Fruit fly (Drosophila melanogaster) whole organism, adult: ENCODE data around the gene Rat1.
A peak's percentile ranks its signal among the peaks of the same experiment; 100 is the strongest.

Experiments
- CG11617 ChIP-seq: fragments of 200-800 bp; sonication (Bioruptor generic); optimal IDR thresholded peaks from 2 replicates; lab custom pipeline; 2017; ENCODE audit warnings: mild to moderate bottlenecking, missing biosample characterization, missing genetic modification reagents, missing genetic modification characterization
- CG12768 ChIP-seq: fragments of 200-800 bp; sonication (Bioruptor generic); optimal IDR thresholded peaks from 2 replicates; lab custom pipeline; 2017; ENCODE audit warnings: missing biosample characterization, missing genetic modification characterization, mild to moderate bottlenecking, moderate library complexity, missing genetic modification reagents
- CG1620 ChIP-seq: fragments of 200-800 bp; sonication (Bioruptor generic); optimal IDR thresholded peaks from 2 replicates; lab custom pipeline; 2016; ENCODE audit warnings: missing biosample characterization, missing genetic modification characterization
- CG33017 ChIP-seq: fragments of 200-800 bp; sonication (Bioruptor generic); optimal IDR thresholded peaks from 2 replicates; lab custom pipeline; 2018; ENCODE audit warnings: missing biosample characterization, mild to moderate bottlenecking, missing genetic modification characterization, moderate library complexity
- CG5204 ChIP-seq: fragments of 200-800 bp; sonication (Bioruptor generic); optimal IDR thresholded peaks from 2 replicates; lab custom pipeline; 2016; ENCODE audit warnings: missing biosample characterization, missing genetic modification characterization
- CG7101 ChIP-seq: fragments of 200-800 bp; sonication (Bioruptor generic); optimal IDR thresholded peaks from 2 replicates; lab custom pipeline; 2018; ENCODE audit warnings: missing biosample characterization, mild to moderate bottlenecking, missing genetic modification characterization, moderate library complexity
- Clk ChIP-seq: fragments of 200-800 bp; sonication (Bioruptor generic); optimal IDR thresholded peaks from 2 replicates; lab custom pipeline; 2017; ENCODE audit warnings: missing biosample characterization, missing genetic modification characterization
- Hr96 ChIP-seq: fragments of 200-800 bp; sonication (Bioruptor generic); optimal IDR thresholded peaks from 2 replicates; lab custom pipeline; 2016; ENCODE audit warnings: missing biosample characterization, missing genetic modification characterization
- Mnt ChIP-seq: fragments of 200-800 bp; sonication (Bioruptor generic); optimal IDR thresholded peaks from 2 replicates; lab custom pipeline; 2016; ENCODE audit warnings: missing biosample characterization, mild to moderate bottlenecking, missing genetic modification characterization
- bab1 ChIP-seq: fragments of 200-800 bp; sonication (Bioruptor generic); optimal IDR thresholded peaks from 3 replicates; lab custom pipeline; 2019; ENCODE audit warnings: missing biosample characterization, mild to moderate bottlenecking, missing genetic modification characterization, moderate library complexity
- cic ChIP-seq: fragments of 200-800 bp; sonication (Bioruptor generic); optimal IDR thresholded peaks from 2 replicates; lab custom pipeline; 2017; ENCODE audit warnings: missing biosample characterization, mild to moderate bottlenecking, missing genetic modification characterization, moderate library complexity
- cnc ChIP-seq, 2 experiments: fragments of >200 bp; optimal IDR thresholded peaks; 2 replicates each; lab custom pipeline; 2017
- kay ChIP-seq: fragments of 200-800 bp; sonication (Bioruptor generic); peaks from one replicate; lab custom pipeline; 2016; ENCODE audit warnings: missing biosample characterization, missing genetic modification characterization, borderline replicate concordance
- pad ChIP-seq: fragments of 200-800 bp; sonication (Bioruptor generic); optimal IDR thresholded peaks from 3 replicates; lab custom pipeline; 2017; ENCODE audit warnings: missing biosample characterization, missing genetic modification characterization, mild to moderate bottlenecking, moderate library complexity, missing genetic modification reagents

- TF ChIP-seq CG1620 (GFP tag; lab: Kevin White, UChicago) (no peak), CG12768 (GFP tag; lab: Kevin White, UChicago) (peak; percentile 77), kay (GFP tag; lab: Kevin White, UChicago) (no peak), CG33017 (tag; lab: Kevin White, UChicago) (peak; percentile 54), CG5204 (no peak), CG7101 (peak; percentile 66), cnc (optimal IDR thresholded peaks at IDR 0.05; lab: Kevin White, UChicago) (no peak), CG11617 (GFP tag; lab: Kevin White, UChicago) (peak; percentile 84), bab1 (peak; percentile 13), Clk (GFP tag; lab: Kevin White, UChicago) (peak; percentile 6), Hr96 (no peak), pad (GFP tag; lab: Kevin White, UChicago) (peak; percentile 78), Mnt (peak; percentile 99), cic (peak; percentile 56)
Measured at dm6 chr2L:6918517-6919202, 10.8 kb downstream of the Rat1 start, which contains the start of gene nop5.
